Fruit fly (Drosophila melanogaster) whole organism, embryonic: Measurements from ENCODE around the gene CG2540.

Experiments used
- Asciz ChIP-seq: fragments of 200-800 bp; sonication (Bioruptor generic); optimal IDR thresholded peaks from 2 replicates; lab custom pipeline; 2017; ENCODE audit warnings: missing biosample characterization, mild to moderate bottlenecking, missing genetic modification characterization, missing genetic modification reagents
- Bdp1 ChIP-seq: fragments of 200-800 bp; sonication (Bioruptor generic); optimal IDR thresholded peaks from 3 replicates; lab custom pipeline; 2016; ENCODE audit warnings: missing biosample characterization, missing genetic modification characterization
- Bteb2 ChIP-seq: fragments of 200-800 bp; sonication (Bioruptor generic); optimal IDR thresholded peaks from 2 replicates; lab custom pipeline; 2016; ENCODE audit warnings: missing biosample characterization, missing genetic modification characterization
- CG10209 ChIP-seq: fragments of 200-800 bp; sonication (Bioruptor generic); optimal IDR thresholded peaks from 3 replicates; lab custom pipeline; 2017; ENCODE audit warnings: missing biosample characterization, mild to moderate bottlenecking, missing genetic modification characterization, missing genetic modification reagents
- CG10959 ChIP-seq: fragments of 200-800 bp; sonication (Bioruptor generic); IDR thresholded peaks from 2 replicates; pipeline ENCODE4 v1.3.6; 2022; ENCODE audit warnings: missing biosample characterization, missing genetic modification characterization
- CG11723 ChIP-seq: fragments of 200-800 bp; sonication (Bioruptor generic); optimal IDR thresholded peaks from 2 replicates; lab custom pipeline; 2017; ENCODE audit warnings: missing biosample characterization, mild to moderate bottlenecking, missing genetic modification characterization
- CG12769 ChIP-seq: fragments of 200-800 bp; sonication (Bioruptor generic); optimal IDR thresholded peaks from 2 replicates; lab custom pipeline; 2019; ENCODE audit warnings: missing biosample characterization, mild to moderate bottlenecking, missing genetic modification characterization, moderate library complexity
- CG13424 ChIP-seq: fragments of 200-800 bp; sonication (Bioruptor generic); optimal IDR thresholded peaks from 2 replicates; lab custom pipeline; 2019; ENCODE audit warnings: missing biosample characterization, mild to moderate bottlenecking, missing genetic modification characterization, moderate library complexity
- CG15514 ChIP-seq: fragments of 200-800 bp; sonication (Bioruptor generic); optimal IDR thresholded peaks from 3 replicates; lab custom pipeline; 2017; ENCODE audit warnings: missing biosample characterization, missing genetic modification characterization, mild to moderate bottlenecking, moderate library complexity, missing genetic modification reagents
- CG17568 ChIP-seq: fragments of 200-800 bp; sonication (Bioruptor generic); optimal IDR thresholded peaks from 2 replicates; lab custom pipeline; 2018; ENCODE audit warnings: missing biosample characterization, mild to moderate bottlenecking, missing genetic modification characterization, moderate library complexity
- CG18619 ChIP-seq: fragments of 200-800 bp; sonication (Bioruptor generic); optimal IDR thresholded peaks from 3 replicates; lab custom pipeline; 2017; ENCODE audit warnings: missing biosample characterization, mild to moderate bottlenecking, missing genetic modification characterization
- CG30431 ChIP-seq: fragments of 200-800 bp; sonication (Bioruptor generic); optimal IDR thresholded peaks from 2 replicates; lab custom pipeline; 2017; ENCODE audit warnings: missing biosample characterization, missing genetic modification characterization
- CG3065 ChIP-seq: fragments of 200-800 bp; sonication (Bioruptor generic); optimal IDR thresholded peaks from 2 replicates; lab custom pipeline; 2016; ENCODE audit warnings: missing biosample characterization, missing genetic modification characterization
- CG3847 ChIP-seq: fragments of 200-800 bp; sonication (Bioruptor generic); IDR thresholded peaks from 2 replicates; pipeline ENCODE4 v1.3.6; 2022; ENCODE audit warnings: missing biosample characterization, missing genetic modification characterization
- CG4820 ChIP-seq: fragments of 200-800 bp; sonication (Bioruptor generic); optimal IDR thresholded peaks from 3 replicates; lab custom pipeline; 2016; ENCODE audit warnings: missing biosample characterization, missing genetic modification characterization
- CG7357 ChIP-seq: fragments of 200-800 bp; sonication (Bioruptor generic); IDR thresholded peaks from 3 replicates; pipeline ENCODE4 v1.3.6; 2022; ENCODE audit warnings: missing biosample characterization, missing genetic modification characterization
- CG7839 ChIP-seq: fragments of 200-800 bp; sonication (Bioruptor generic); optimal IDR thresholded peaks from 3 replicates; lab custom pipeline; 2018; ENCODE audit warnings: missing biosample characterization, mild to moderate bottlenecking, missing genetic modification characterization, moderate library complexity
- CG8478 ChIP-seq: fragments of >200 bp; optimal IDR thresholded peaks from 2 replicates; lab custom pipeline; 2018
- Drgx ChIP-seq: fragments of 200-800 bp; sonication (Bioruptor generic); IDR thresholded peaks from 2 replicates; pipeline ENCODE4 v1.3.6; 2022; ENCODE audit warnings: missing biosample characterization, missing genetic modification characterization
- Fer1 ChIP-seq: fragments of 200-800 bp; sonication (Bioruptor generic); optimal IDR thresholded peaks from 2 replicates; lab custom pipeline; 2017; ENCODE audit warnings: missing biosample characterization, mild to moderate bottlenecking, missing genetic modification characterization
- Fer2 ChIP-seq: fragments of 200-800 bp; sonication (Bioruptor generic); optimal IDR thresholded peaks from 2 replicates; lab custom pipeline; 2018; ENCODE audit warnings: missing biosample characterization, mild to moderate bottlenecking, missing genetic modification characterization, moderate library complexity
- Fer3 ChIP-seq: fragments of 200-800 bp; sonication (Bioruptor generic); optimal IDR thresholded peaks from 2 replicates; lab custom pipeline; 2018; ENCODE audit warnings: missing biosample characterization, mild to moderate bottlenecking, missing genetic modification characterization, moderate library complexity
- HHEX ChIP-seq: fragments of 200-800 bp; sonication (Bioruptor generic); optimal IDR thresholded peaks from 3 replicates; lab custom pipeline; 2017; ENCODE audit warnings: missing biosample characterization, mild to moderate bottlenecking, missing genetic modification characterization, missing genetic modification reagents
- Hmx ChIP-seq: fragments of 200-800 bp; sonication (Bioruptor generic); optimal IDR thresholded peaks from 2 replicates; lab custom pipeline; 2016; ENCODE audit warnings: missing biosample characterization, missing genetic modification characterization
- Hr51 ChIP-seq, 2 experiments: fragments of 200-800 bp; sonication (Bioruptor generic); optimal IDR thresholded peaks; 2 replicates in 1 of 2; 3 replicates in 1 of 2; lab custom pipeline; 2016 to 2018; ENCODE audit warnings: missing biosample characterization in 2 of 2, missing genetic modification characterization in 2 of 2, mild to moderate bottlenecking in 1 of 2, moderate library complexity in 1 of 2
- Lhr ChIP-seq: fragments of 200-800 bp; sonication (Bioruptor generic); optimal IDR thresholded peaks from 3 replicates; lab custom pipeline; 2017; ENCODE audit warnings: mild to moderate bottlenecking, missing biosample characterization, missing genetic modification reagents, missing genetic modification characterization
- MBD-R2 ChIP-seq: fragments of 200-800 bp; sonication (Bioruptor generic); IDR thresholded peaks from 2 replicates; pipeline ENCODE4 v1.3.6; 2022; ENCODE audit warnings: missing biosample characterization, missing genetic modification characterization
- NFAT ChIP-seq: fragments of 200-800 bp; sonication (Bioruptor generic); IDR thresholded peaks from 2 replicates; pipeline ENCODE4 v1.3.6; 2022; ENCODE audit warnings: missing biosample characterization, missing genetic modification characterization
- Rx ChIP-seq: fragments of 200-800 bp; sonication (Bioruptor generic); IDR thresholded peaks from 2 replicates; pipeline ENCODE4 v1.3.6; 2022; ENCODE audit warnings: missing biosample characterization, missing genetic modification characterization
- Spps ChIP-seq: fragments of 200-800 bp; sonication (Bioruptor generic); optimal IDR thresholded peaks from 2 replicates; lab custom pipeline; 2018; ENCODE audit warnings: missing biosample characterization, mild to moderate bottlenecking, missing genetic modification characterization
- Sry-δ ChIP-seq: fragments of 200-800 bp; sonication (Bioruptor generic); optimal IDR thresholded peaks from 2 replicates; lab custom pipeline; 2016; ENCODE audit warnings: missing biosample characterization, missing genetic modification characterization
- amos ChIP-seq: fragments of 200-800 bp; sonication (Bioruptor generic); IDR thresholded peaks from 2 replicates; pipeline ENCODE4 v1.3.6; 2022; ENCODE audit warnings: missing biosample characterization, missing genetic modification characterization; ENCODE audit not compliant: partially characterized antibody
- crol ChIP-seq: fragments of 200-800 bp; sonication (Bioruptor generic); IDR thresholded peaks from 2 replicates; pipeline ENCODE4 v1.3.6; 2022; ENCODE audit warnings: missing biosample characterization, missing genetic modification characterization
- dpn ChIP-seq, 2 experiments: fragments of 200-800 bp; sonication (Bioruptor generic); optimal IDR thresholded peaks; 3 replicates each; lab custom pipeline; 2016; ENCODE audit warnings: missing biosample characterization in 2 of 2, missing genetic modification characterization in 2 of 2
- esg ChIP-seq: fragments of 200-800 bp; sonication (Bioruptor generic); conservative IDR thresholded peaks from 2 replicates; pipeline ENCODE4 v1.3.6; 2022; ENCODE audit warnings: missing biosample characterization, missing genetic modification characterization
- ham ChIP-seq: fragments of 200-800 bp; sonication (Bioruptor generic); IDR thresholded peaks from 2 replicates; pipeline ENCODE4 v1.3.6; 2022; ENCODE audit warnings: missing biosample characterization, missing genetic modification characterization
- hbn ChIP-seq: fragments of 200-800 bp; sonication (Bioruptor generic); IDR thresholded peaks from 2 replicates; pipeline ENCODE4 v1.3.6; 2022; ENCODE audit warnings: missing biosample characterization, missing genetic modification characterization; ENCODE audit not compliant: partially characterized antibody
- kah ChIP-seq: fragments of 200-800 bp; sonication (Bioruptor generic); optimal IDR thresholded peaks from 2 replicates; lab custom pipeline; 2018; ENCODE audit warnings: missing biosample characterization, mild to moderate bottlenecking, missing genetic modification characterization
- knrl ChIP-seq: fragments of 200-800 bp; sonication (Bioruptor generic); IDR thresholded peaks from 3 replicates; pipeline ENCODE4 v1.3.6; 2022; ENCODE audit warnings: missing biosample characterization, missing genetic modification characterization; ENCODE audit not compliant: partially characterized antibody
- mld ChIP-seq: fragments of 200-800 bp; sonication (Bioruptor generic); IDR thresholded peaks from 3 replicates; pipeline ENCODE4 v1.3.6; 2022; ENCODE audit warnings: missing biosample characterization, missing genetic modification characterization; ENCODE audit not compliant: partially characterized antibody
- nom ChIP-seq: fragments of 200-800 bp; sonication (Bioruptor generic); optimal IDR thresholded peaks from 2 replicates; lab custom pipeline; 2017; ENCODE audit warnings: missing biosample characterization, missing genetic modification characterization, mild to moderate bottlenecking, moderate library complexity, missing genetic modification reagents
- org-1 ChIP-seq: fragments of 200-800 bp; sonication (Bioruptor generic); optimal IDR thresholded peaks from 2 replicates; lab custom pipeline; 2017; ENCODE audit warnings: missing biosample characterization, missing genetic modification characterization
- pros ChIP-seq: fragments of 200-800 bp; sonication (Bioruptor generic); optimal IDR thresholded peaks from 3 replicates; lab custom pipeline; 2019; ENCODE audit warnings: missing biosample characterization, mild to moderate bottlenecking, missing genetic modification characterization, moderate library complexity
- slou ChIP-seq: fragments of 200-800 bp; sonication (Bioruptor generic); optimal IDR thresholded peaks from 3 replicates; lab custom pipeline; 2016; ENCODE audit warnings: missing biosample characterization, missing genetic modification characterization
- so ChIP-seq: fragments of 200-800 bp; sonication (Bioruptor generic); IDR thresholded peaks from 3 replicates; pipeline ENCODE4 v1.3.6; 2022; ENCODE audit warnings: missing biosample characterization, missing genetic modification characterization
- stc ChIP-seq: fragments of 200-800 bp; sonication (Bioruptor generic); IDR thresholded peaks from 2 replicates; pipeline ENCODE4 v1.3.6; 2022; ENCODE audit warnings: missing biosample characterization, missing genetic modification characterization
- tup ChIP-seq: fragments of 200-800 bp; sonication (Bioruptor generic); optimal IDR thresholded peaks from 2 replicates; lab custom pipeline; 2016; ENCODE audit warnings: missing biosample characterization, mild to moderate bottlenecking, missing genetic modification characterization, moderate library complexity
- vnd ChIP-seq: fragments of 200-800 bp; sonication (Bioruptor generic); IDR thresholded peaks from 3 replicates; pipeline ENCODE4 v1.3.6; 2022; ENCODE audit warnings: missing biosample characterization, missing genetic modification characterization; ENCODE audit not compliant: partially characterized antibody
- zen2 ChIP-seq: fragments of 200-800 bp; sonication (Bioruptor generic); IDR thresholded peaks from 3 replicates; pipeline ENCODE4 v1.3.6; 2022; ENCODE audit warnings: missing biosample characterization, missing genetic modification characterization; ENCODE audit not compliant: partially characterized antibody

Gene CG2540

DNA sequence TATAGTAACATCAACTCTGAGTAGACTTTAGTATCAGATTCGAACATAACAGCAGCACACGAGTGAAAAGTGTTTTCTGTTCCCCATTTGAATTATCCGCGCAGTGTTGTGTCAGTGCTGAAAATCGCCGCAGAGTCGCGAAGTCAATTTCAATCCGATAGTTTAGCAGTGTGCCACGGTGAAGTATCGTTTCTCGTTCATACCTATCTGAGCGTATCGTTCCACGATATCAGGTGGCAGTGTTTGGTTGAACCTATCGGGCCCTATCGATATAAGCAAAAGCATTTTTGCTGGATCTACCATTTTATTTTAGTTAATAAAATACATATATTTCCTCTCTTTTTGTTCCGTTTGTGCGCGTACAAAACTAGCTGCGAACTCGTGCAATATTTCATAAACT lies 23.9 kb downstream of the CG2540 start, which contains the start of gene CkIalpha (continued):
- peak; percentile 51 for TF ChIP-seq Lhr (GFP tag; lab: Kevin White, UChicago)
- TF ChIP-seq so (GFP tag; lab: Robert Waterston, UW): 0 out of 3 replicates have a peak, but pooled peaks have one; percentile 36
- TF ChIP-seq CG11723 (GFP tag; lab: Kevin White, UChicago): no peak
- peak; percentile 62 to 68 for TF ChIP-seq dpn (GFP tag; optimal IDR thresholded peaks at IDR 0.05; lab: Kevin White, UChicago)
- peak; percentile 30 for TF ChIP-seq CG13424 (tag; lab: Kevin White, UChicago)
- peak; percentile 48 for TF ChIP-seq Bteb2 (GFP tag; lab: Kevin White, UChicago)
- no peak for TF ChIP-seq esg
- no peak for TF ChIP-seq Fer3 (tag; lab: Kevin White, UChicago)
- TF ChIP-seq CG30431 (GFP tag; lab: Kevin White, UChicago): no peak
- TF ChIP-seq Drgx (GFP tag; lab: Robert Waterston, UW): no peak
- TF ChIP-seq tup (GFP tag; lab: Kevin White, UChicago): no peak
- TF ChIP-seq CG7357 (GFP tag; lab: Robert Waterston, UW): no peak
- TF ChIP-seq stc (GFP tag; lab: Robert Waterston, UW): no peak
- no peak for TF ChIP-seq CG12769 (tag; lab: Kevin White, UChicago)
- peak; percentile 23 for TF ChIP-seq Bdp1 (GFP tag; lab: Kevin White, UChicago)
- peak in 1 of 2 experiments; percentile 60 for TF ChIP-seq Hr51 (GFP tag; optimal IDR thresholded peaks at IDR 0.05; lab: Kevin White, UChicago)
- TF ChIP-seq NFAT (GFP tag; lab: Robert Waterston, UW): peak; percentile 81; the same call in 1 of the 2 replicates
- TF ChIP-seq Asciz (GFP tag; lab: Kevin White, UChicago): peak; percentile 25
- peak; percentile 24 for TF ChIP-seq CG4820
- TF ChIP-seq CG18619 (GFP tag; lab: Kevin White, UChicago): peak; percentile 19
- no peak for TF ChIP-seq CG3065
- no peak for TF ChIP-seq Rx (GFP tag; lab: Robert Waterston, UW)
- TF ChIP-seq kah (GFP tag; lab: Kevin White, UChicago): peak; percentile 45
- peak; percentile 3 for TF ChIP-seq Fer2
- TF ChIP-seq Hmx (GFP tag; lab: Kevin White, UChicago): no peak
- peak; percentile 9 for TF ChIP-seq Spps (tag; lab: Kevin White, UChicago)
- no peak for TF ChIP-seq slou
- TF ChIP-seq, all 482 proteins: peak for 263

dm6 chrX:12654288-12654729 lies 24.6 kb downstream of the CG2540 start:
- TF ChIP-seq CG7839 (no peak), zen2 (GFP tag; lab: Robert Waterston, UW) (0 out of 3 replicates have a peak, but pooled peaks have one; percentile 18), mld (GFP tag; lab: Robert Waterston, UW) (0 out of 3 replicates have a peak, but pooled peaks have one; percentile 47), MBD-R2 (GFP tag; lab: Robert Waterston, UW) (peak; percentile 28; the same call in 1 of the 2 replicates), ham (GFP tag; lab: Robert Waterston, UW) (no peak), CG15514 (GFP tag; lab: Kevin White, UChicago) (no peak), CG10959 (GFP tag; lab: Robert Waterston, UW) (no peak), amos (peak; percentile 37; the same call in 1 of the 2 replicates), vnd (0 out of 3 replicates have a peak, but pooled peaks have one; percentile 25), CG17568 (no peak), Sry-δ (peak; percentile 57), nom (peak; percentile 25), CG8478 (lab: Kevin White, UChicago) (peak; percentile 98), CG10209 (no peak), so (GFP tag; lab: Robert Waterston, UW) (peak; percentile 31; the same call in 1 of the 3 replicates), CG3847 (GFP tag; lab: Robert Waterston, UW) (no peak), pros (GFP tag; lab: Kevin White, UChicago) (peak; percentile 85), hbn (GFP tag; lab: Robert Waterston, UW) (0 out of 2 replicates have a peak, but pooled peaks have one; percentile 32), knrl (GFP tag; lab: Robert Waterston, UW) (peak; percentile 27; the same call in 1 of the 3 replicates), Fer1 (GFP tag; lab: Kevin White, UChicago) (peak; percentile 11), crol (GFP tag; lab: Robert Waterston, UW) (peak; percentile 90), org-1 (GFP tag; lab: Kevin White, UChicago) (no peak), HHEX (GFP tag; lab: Kevin White, UChicago) (peak; percentile 15)
